Worm (Caenorhabditis elegans): ENCODE data around the gene him-14.

- no peak for TF ChIP-seq him-1 (tag; optimal IDR thresholded peaks at IDR 0.05)
- TF ChIP-seq dao-5 (tag; optimal IDR thresholded peaks at IDR 0.05) = no peak
- no peak for TF ChIP-seq W03F9.2 (tag; optimal IDR thresholded peaks at IDR 0.05)
Measured at ce11 chrII:7057860-7058259, 11.9 kb downstream of the him-14 start, which contains the start of gene cth-2.
